Worm (Caenorhabditis elegans): Measurements from ENCODE around the gene F19G12.9.
A peak's percentile ranks its signal among the peaks of the same experiment; 100 is the strongest.

ce11 chrX:1438925-1439324 is 19.9 kb downstream of the F19G12.9 start:
- TF ChIP-seq fos-1 (tag; optimal IDR thresholded peaks at IDR 0.05) (no peak), elt-2 (tag; optimal IDR thresholded peaks at IDR 0.05) (no peak), snpc-4 (tag; optimal IDR thresholded peaks at IDR 0.05) (no peak), nhr-11 (tag; optimal IDR thresholded peaks at IDR 0.05) (no peak), ztf-11 (tag; optimal IDR thresholded peaks at IDR 0.05) (no peak), lsy-2 (tag; optimal IDR thresholded peaks at IDR 0.05) (peak; percentile 11 to 16), ces-1 (GFP tag; optimal IDR thresholded peaks at IDR 0.05) (no peak), unc-86 (tag; optimal IDR thresholded peaks at IDR 0.05) (no peak), lin-15B (tag; optimal IDR thresholded peaks at IDR 0.05) (no peak)

Measured in whole organism, L1 larva.